Worm (Caenorhabditis elegans) whole organism, L3 larva: ENCODE measurements around the gene zyg-9.

ENCODE experiments used
- R02D3.7 ChIP-seq: fragments of 150-350 bp; optimal IDR thresholded peaks from 2 replicates; lab custom pipeline; 2014; ENCODE audit warnings: missing biosample characterization, missing genetic modification characterization
- ZK546.5 ChIP-seq: sonication (generic microtip); optimal IDR thresholded peaks from 2 replicates; lab custom pipeline; 2017; ENCODE audit warnings: missing biosample characterization, missing genetic modification characterization
- aly-2 ChIP-seq: fragments of 150-350 bp; optimal IDR thresholded peaks from 2 replicates; lab custom pipeline; 2014; ENCODE audit warnings: missing biosample characterization, missing genetic modification characterization
- ama-1 ChIP-seq: fragments of 150-350 bp; optimal IDR thresholded peaks from 2 replicates; lab custom pipeline; 2018
- ceh-16 ChIP-seq: sonication (generic microtip); optimal IDR thresholded peaks from 2 replicates; lab custom pipeline; 2017; ENCODE audit warnings: missing biosample characterization, missing genetic modification characterization
- ceh-28 ChIP-seq: fragments of 150-350 bp; optimal IDR thresholded peaks from 2 replicates; lab custom pipeline; 2014; ENCODE audit warnings: missing biosample characterization, missing genetic modification reagents, missing genetic modification characterization
- ceh-82 ChIP-seq: fragments of 150-350 bp; optimal IDR thresholded peaks from 2 replicates; lab custom pipeline; 2014; ENCODE audit warnings: missing biosample characterization, missing genetic modification characterization
- ceh-9 ChIP-seq: sonication (generic microtip); optimal IDR thresholded peaks from 2 replicates; lab custom pipeline; 2018; ENCODE audit warnings: missing biosample characterization, missing genetic modification characterization
- daf-12 ChIP-seq: fragments of 150-350 bp; optimal IDR thresholded peaks from 2 replicates; lab custom pipeline; 2014; ENCODE audit warnings: missing biosample characterization, missing genetic modification reagents, missing genetic modification characterization
- egl-27 ChIP-seq: sonication (generic microtip); optimal IDR thresholded peaks from 4 replicates; lab custom pipeline; 2017; ENCODE audit warnings: missing biosample characterization, missing genetic modification reagents, missing genetic modification characterization
- egl-5 ChIP-seq: fragments of 150-350 bp; optimal IDR thresholded peaks from 2 replicates; lab custom pipeline; 2017; ENCODE audit warnings: missing biosample characterization, missing genetic modification reagents, missing genetic modification characterization, inconsistent platforms
- elt-1 ChIP-seq: fragments of 150-350 bp; optimal IDR thresholded peaks from 2 replicates; lab custom pipeline; 2014; ENCODE audit warnings: missing biosample characterization, missing genetic modification characterization
- elt-2 ChIP-seq: sonication (generic microtip); optimal IDR thresholded peaks from 2 replicates; lab custom pipeline; 2016; ENCODE audit warnings: missing genetic modification reagents, mild to moderate bottlenecking, missing genetic modification characterization, missing compliant biosample characterization
- elt-3 ChIP-seq, 3 experiments: fragments of 150-350 bp in 1 of 3; sonication (generic microtip) in 2 of 3; optimal IDR thresholded peaks; 2 replicates in 2 of 3; 4 replicates in 1 of 3; lab custom pipeline; 2014 to 2017; ENCODE audit warnings: missing biosample characterization in 3 of 3, missing genetic modification characterization in 3 of 3
- eor-1 ChIP-seq, 2 experiments: fragments of 150-350 bp; optimal IDR thresholded peaks; 2 replicates each; lab custom pipeline; 2014 to 2018; ENCODE audit warnings: missing biosample characterization in 2 of 2, missing genetic modification characterization in 2 of 2
- fkh-10 ChIP-seq: sonication (generic microtip); optimal IDR thresholded peaks from 2 replicates; lab custom pipeline; 2017; ENCODE audit warnings: missing biosample characterization, missing genetic modification reagents, missing genetic modification characterization
- fos-1 ChIP-seq: fragments of 150-350 bp; optimal IDR thresholded peaks from 2 replicates; lab custom pipeline; 2014; ENCODE audit warnings: missing biosample characterization, missing genetic modification characterization
- hmg-11 ChIP-seq: sonication (generic microtip); optimal IDR thresholded peaks from 2 replicates; lab custom pipeline; 2016; ENCODE audit warnings: missing genetic modification characterization, missing compliant biosample characterization
- jun-1 ChIP-seq: fragments of 150-350 bp; optimal IDR thresholded peaks from 2 replicates; lab custom pipeline; 2014; ENCODE audit warnings: missing biosample characterization, missing genetic modification reagents, missing genetic modification characterization
- lin-15B ChIP-seq: fragments of 150-350 bp; optimal IDR thresholded peaks from 2 replicates; lab custom pipeline; 2014; ENCODE audit warnings: missing biosample characterization, missing genetic modification characterization
- lin-39 ChIP-seq: fragments of 150-350 bp; optimal IDR thresholded peaks from 2 replicates; lab custom pipeline; 2018; ENCODE audit warnings: missing biosample characterization, missing genetic modification reagents, missing genetic modification characterization
- lsy-12 ChIP-seq: sonication (generic microtip); optimal IDR thresholded peaks from 2 replicates; lab custom pipeline; 2016; ENCODE audit warnings: mild to moderate bottlenecking, missing genetic modification characterization, missing compliant biosample characterization
- mdl-1 ChIP-seq: fragments of 150-350 bp; optimal IDR thresholded peaks from 2 replicates; lab custom pipeline; 2014; ENCODE audit warnings: missing biosample characterization, missing genetic modification characterization
- nfya-1 ChIP-seq: sonication (generic microtip); optimal IDR thresholded peaks from 2 replicates; lab custom pipeline; 2017; ENCODE audit warnings: missing genetic modification characterization, mild to moderate bottlenecking, missing compliant biosample characterization, antibody characterized with exemption, moderate library complexity; ENCODE audit not compliant: insufficient read depth
- nhr-11 ChIP-seq: fragments of 150-350 bp; optimal IDR thresholded peaks from 2 replicates; lab custom pipeline; 2014; ENCODE audit warnings: missing biosample characterization, missing genetic modification characterization
- nhr-12 ChIP-seq: fragments of 150-350 bp; optimal IDR thresholded peaks from 2 replicates; lab custom pipeline; 2014; ENCODE audit warnings: missing biosample characterization, missing genetic modification characterization
- nhr-23 ChIP-seq: fragments of 150-350 bp; optimal IDR thresholded peaks from 2 replicates; lab custom pipeline; 2014; ENCODE audit warnings: missing biosample characterization, missing genetic modification reagents, missing genetic modification characterization
- nhr-237 ChIP-seq: fragments of 150-350 bp; optimal IDR thresholded peaks from 2 replicates; lab custom pipeline; 2014; ENCODE audit warnings: missing biosample characterization, missing genetic modification characterization
- nhr-25 ChIP-seq: sonication (generic microtip); optimal IDR thresholded peaks from 2 replicates; lab custom pipeline; 2017; ENCODE audit warnings: missing biosample characterization, missing genetic modification characterization
- nhr-28 ChIP-seq: fragments of 150-350 bp; optimal IDR thresholded peaks from 2 replicates; lab custom pipeline; 2014; ENCODE audit warnings: missing biosample characterization, missing genetic modification characterization
- nhr-43 ChIP-seq: sonication (generic microtip); optimal IDR thresholded peaks from 2 replicates; lab custom pipeline; 2016; ENCODE audit warnings: mild to moderate bottlenecking, missing genetic modification characterization, missing compliant biosample characterization; ENCODE audit not compliant: poor library complexity, severe bottlenecking
- nhr-67 ChIP-seq: fragments of 150-350 bp; optimal IDR thresholded peaks from 2 replicates; lab custom pipeline; 2014; ENCODE audit warnings: missing biosample characterization, missing genetic modification characterization
- nhr-77 ChIP-seq: fragments of 150-350 bp; optimal IDR thresholded peaks from 2 replicates; lab custom pipeline; 2014; ENCODE audit warnings: missing biosample characterization, missing genetic modification characterization
- pha-4 ChIP-seq: fragments of 150-350 bp; optimal IDR thresholded peaks from 2 replicates; lab custom pipeline; 2014; ENCODE audit warnings: missing biosample characterization, missing genetic modification reagents, missing genetic modification characterization
- pqm-1 ChIP-seq: fragments of 150-350 bp; optimal IDR thresholded peaks from 2 replicates; lab custom pipeline; 2017; ENCODE audit warnings: missing biosample characterization, missing genetic modification characterization, inconsistent platforms
- skn-1 ChIP-seq: fragments of 150-350 bp; optimal IDR thresholded peaks from 2 replicates; lab custom pipeline; 2014; ENCODE audit warnings: missing biosample characterization, missing genetic modification characterization
- tbx-2 ChIP-seq: sonication (generic microtip); optimal IDR thresholded peaks from 2 replicates; lab custom pipeline; 2016; ENCODE audit warnings: mild to moderate bottlenecking, missing genetic modification characterization, missing compliant biosample characterization
- unc-39 ChIP-seq: sonication (generic microtip); optimal IDR thresholded peaks from 4 replicates; lab custom pipeline; 2017; ENCODE audit warnings: missing biosample characterization, missing genetic modification characterization
- unc-62 ChIP-seq: fragments of 150-350 bp; sonication (generic microtip); optimal IDR thresholded peaks from 4 replicates; lab custom pipeline; 2014; ENCODE audit warnings: missing biosample characterization, missing genetic modification reagents, missing genetic modification characterization
- zag-1 ChIP-seq: fragments of 150-350 bp; optimal IDR thresholded peaks from 2 replicates; lab custom pipeline; 2014; ENCODE audit warnings: missing biosample characterization, missing genetic modification characterization
- ztf-11 ChIP-seq: fragments of 150-350 bp; optimal IDR thresholded peaks from 2 replicates; lab custom pipeline; 2014; ENCODE audit warnings: missing biosample characterization, missing genetic modification characterization
- ztf-4 ChIP-seq: fragments of 150-350 bp; optimal IDR thresholded peaks from 2 replicates; lab custom pipeline; 2014; ENCODE audit warnings: missing biosample characterization, missing genetic modification characterization

The zyg-9 gene

ce11 chrII:8483793-8484186 lies 26.2 kb downstream of the zyg-9 start, which contains the start of gene taap-1:
Gene taap-1 (minus strand): TSS chrII:8483871.
- TF ChIP-seq unc-62 (GFP tag; lab: Kevin White, UChicago) (no peak), nfya-1 (tag; lab: Kevin White, UChicago) (peak; percentile 17), tbx-2 (tag; lab: Kevin White, UChicago) (no peak), pqm-1 (tag; lab: Kevin White, UChicago) (peak; percentile 4), lin-15B (tag; lab: Kevin White, UChicago) (no peak), egl-5 (no peak), nhr-77 (tag; lab: Kevin White, UChicago) (no peak), eor-1 (tag; optimal IDR thresholded peaks at IDR 0.05; lab: Kevin White, UChicago) (no peak), ceh-82 (tag; lab: Kevin White, UChicago) (no peak), skn-1 (tag; lab: Kevin White, UChicago) (peak; percentile 94), ZK546.5 (tag; lab: Kevin White, UChicago) (no peak), pha-4 (tag; lab: Kevin White, UChicago) (no peak), nhr-43 (peak; percentile 34), mdl-1 (tag; lab: Kevin White, UChicago) (no peak)

- no peak for TF ChIP-seq fos-1 (tag; lab: Kevin White, UChicago)
- TF ChIP-seq ama-1 (lab: Kevin White, UChicago), result no peak
- no peak for TF ChIP-seq ceh-9 (tag; lab: Kevin White, UChicago)
- peak; percentile 33 for TF ChIP-seq jun-1 (tag; lab: Kevin White, UChicago)
- peak; percentile 26 for TF ChIP-seq nhr-25 (tag; lab: Kevin White, UChicago)
- peak; percentile 33 for TF ChIP-seq nhr-11 (tag; lab: Kevin White, UChicago)
- TF ChIP-seq aly-2 (tag; lab: Kevin White, UChicago), result no peak
- no peak for TF ChIP-seq fkh-10
- no peak for TF ChIP-seq ztf-4
- no peak for TF ChIP-seq nhr-77 (tag; lab: Kevin White, UChicago)
- TF ChIP-seq skn-1 (tag; lab: Kevin White, UChicago), result peak; percentile 32
- no peak for TF ChIP-seq unc-39 (tag; lab: Kevin White, UChicago)
- TF ChIP-seq ZK546.5 (tag; lab: Kevin White, UChicago), result no peak
- no peak for TF ChIP-seq elt-1
- peak; percentile 88 for TF ChIP-seq pqm-1 (tag; lab: Kevin White, UChicago)
- TF ChIP-seq hmg-11 (tag; lab: Kevin White, UChicago), result no peak
- TF ChIP-seq nfya-1 (tag; lab: Kevin White, UChicago), result peak; percentile 26
- TF ChIP-seq egl-27 (tag; lab: Kevin White, UChicago), result no peak
- TF ChIP-seq nhr-67 (tag; lab: Kevin White, UChicago), result no peak
- TF ChIP-seq zag-1, result no peak
- no peak for TF ChIP-seq R02D3.7 (tag; lab: Kevin White, UChicago)
- peak; percentile 5 for TF ChIP-seq nhr-43
- TF ChIP-seq nhr-12 (tag; lab: Kevin White, UChicago), result no peak
- peak; percentile 96 for TF ChIP-seq elt-2
- no peak for TF ChIP-seq nhr-28 (tag; lab: Kevin White, UChicago)
- TF ChIP-seq lin-39 (tag; lab: Kevin White, UChicago), result no peak
- TF ChIP-seq elt-3 (tag; optimal IDR thresholded peaks at IDR 0.05; lab: Kevin White, UChicago), result no peak
- TF ChIP-seq ceh-16, result no peak
- no peak for TF ChIP-seq nhr-237 (tag; lab: Kevin White, UChicago)
- TF ChIP-seq ceh-28 (tag; lab: Kevin White, UChicago), result peak; percentile 31
- TF ChIP-seq egl-5, result no peak
- TF ChIP-seq tbx-2 (tag; lab: Kevin White, UChicago), result no peak
- TF ChIP-seq nhr-23, result no peak
- TF ChIP-seq ztf-11 (tag; lab: Kevin White, UChicago), result no peak
- no peak for TF ChIP-seq ceh-82 (tag; lab: Kevin White, UChicago)
- TF ChIP-seq pha-4 (tag; lab: Kevin White, UChicago), result peak; percentile 67
- no peak for TF ChIP-seq mdl-1 (tag; lab: Kevin White, UChicago)
- no peak for TF ChIP-seq unc-62 (GFP tag; lab: Kevin White, UChicago)
- no peak for TF ChIP-seq lsy-12
- TF ChIP-seq daf-12 (tag; lab: Kevin White, UChicago), result no peak
Measured at ce11 chrII:8484546-8484945, 26.9 kb downstream of the zyg-9 start.
